Worm (Caenorhabditis elegans): Measurements from ENCODE around the gene cyb-1.

DNA sequence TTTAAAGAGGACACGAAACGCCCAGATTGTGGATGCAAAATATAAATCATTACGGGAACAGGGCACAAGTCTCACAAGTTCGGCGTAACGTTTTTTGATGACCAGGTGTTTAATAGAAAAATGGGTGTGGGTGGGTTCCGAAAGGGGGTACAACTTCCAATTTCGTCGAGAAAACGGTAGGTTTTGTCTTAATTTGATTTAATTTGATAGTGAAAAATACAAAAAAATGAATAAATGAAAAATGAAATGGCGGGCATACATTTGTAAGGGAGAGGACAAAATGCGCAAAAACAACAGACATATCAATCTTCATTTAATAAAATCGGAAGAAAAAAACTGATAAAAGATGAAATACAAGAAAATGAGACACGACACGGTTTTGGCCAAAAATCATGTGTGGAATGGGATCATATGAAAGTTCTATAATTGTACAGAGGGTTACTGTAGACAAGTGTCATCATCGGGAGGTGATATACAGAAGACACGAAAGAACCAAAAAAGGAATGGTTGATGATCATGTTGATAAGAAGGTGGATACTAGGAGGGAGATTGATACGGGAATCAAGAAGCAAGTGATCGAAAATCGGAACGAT is 33.1 kb upstream of the cyb-1 start:
- TF ChIP-seq efl-3 (GFP tag; optimal IDR thresholded peaks at IDR 0.05) (no peak), unc-62 (GFP tag; optimal IDR thresholded peaks at IDR 0.05) (no peak), ztf-4 (tag; optimal IDR thresholded peaks at IDR 0.05) (no peak)
